Worm (Caenorhabditis elegans): ENCODE data around the gene F25F2.1.
A peak's percentile ranks its signal among the peaks of the same experiment; 100 is the strongest.

F25F2.1 gene

DNA sequence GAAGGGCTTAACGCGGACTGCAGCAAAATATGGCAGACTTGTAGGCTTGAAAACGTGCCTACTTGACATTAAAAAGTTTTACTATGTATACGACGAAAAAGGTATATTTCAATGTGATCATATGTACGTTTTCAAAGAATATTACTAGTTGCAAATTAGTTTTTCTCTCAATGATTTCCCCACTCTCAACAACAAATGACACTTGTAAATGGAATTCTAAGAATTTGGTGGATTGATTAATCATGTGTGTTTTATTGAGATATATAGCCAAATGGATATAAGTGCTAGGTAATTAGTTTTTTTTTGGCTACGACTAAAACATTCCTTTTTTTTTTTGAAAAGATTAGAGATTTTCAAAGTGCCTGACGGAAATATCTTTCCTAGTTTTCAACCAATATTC lies 21.4 kb upstream of the F25F2.1 start:
- no peak for TF ChIP-seq him-1 (tag; optimal IDR thresholded peaks at IDR 0.05)
- TF ChIP-seq dao-5 (tag; optimal IDR thresholded peaks at IDR 0.05) = no peak
- TF ChIP-seq W03F9.2 (tag; optimal IDR thresholded peaks at IDR 0.05) = no peak

DNA sequence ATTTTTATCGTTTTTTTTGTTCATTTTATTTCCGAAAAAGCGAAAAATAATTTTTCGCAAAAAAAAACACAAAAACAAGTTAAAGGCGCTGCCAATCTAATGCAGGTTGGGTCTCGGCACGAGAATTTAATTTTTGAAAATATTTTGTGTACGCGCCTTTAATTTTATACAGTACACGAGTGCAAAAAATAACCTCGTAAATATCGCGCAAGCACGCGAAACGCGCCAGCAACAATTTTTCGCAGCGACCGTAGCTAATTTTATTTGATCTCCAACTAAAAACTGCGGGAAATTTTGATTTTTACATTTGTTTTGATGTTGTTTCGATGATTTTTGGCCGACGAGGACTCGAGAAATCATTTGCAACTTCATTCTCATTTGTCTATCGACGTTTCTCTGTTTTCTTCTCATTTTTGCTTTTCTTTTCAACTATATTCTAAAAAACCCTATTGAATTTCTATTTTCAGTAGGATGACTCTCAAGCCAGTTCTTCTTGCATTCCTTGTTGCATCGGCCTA lies 19.7 kb upstream of the F25F2.1 start, which contains the start of gene cpg-1:
cpg-1 (plus strand) TSS at position 468 of the 518 bp plus-strand sequence.
- TF ChIP-seq dao-5 (tag; optimal IDR thresholded peaks at IDR 0.05) (no peak), W03F9.2 (tag; optimal IDR thresholded peaks at IDR 0.05) (peak; percentile 30)

DNA sequence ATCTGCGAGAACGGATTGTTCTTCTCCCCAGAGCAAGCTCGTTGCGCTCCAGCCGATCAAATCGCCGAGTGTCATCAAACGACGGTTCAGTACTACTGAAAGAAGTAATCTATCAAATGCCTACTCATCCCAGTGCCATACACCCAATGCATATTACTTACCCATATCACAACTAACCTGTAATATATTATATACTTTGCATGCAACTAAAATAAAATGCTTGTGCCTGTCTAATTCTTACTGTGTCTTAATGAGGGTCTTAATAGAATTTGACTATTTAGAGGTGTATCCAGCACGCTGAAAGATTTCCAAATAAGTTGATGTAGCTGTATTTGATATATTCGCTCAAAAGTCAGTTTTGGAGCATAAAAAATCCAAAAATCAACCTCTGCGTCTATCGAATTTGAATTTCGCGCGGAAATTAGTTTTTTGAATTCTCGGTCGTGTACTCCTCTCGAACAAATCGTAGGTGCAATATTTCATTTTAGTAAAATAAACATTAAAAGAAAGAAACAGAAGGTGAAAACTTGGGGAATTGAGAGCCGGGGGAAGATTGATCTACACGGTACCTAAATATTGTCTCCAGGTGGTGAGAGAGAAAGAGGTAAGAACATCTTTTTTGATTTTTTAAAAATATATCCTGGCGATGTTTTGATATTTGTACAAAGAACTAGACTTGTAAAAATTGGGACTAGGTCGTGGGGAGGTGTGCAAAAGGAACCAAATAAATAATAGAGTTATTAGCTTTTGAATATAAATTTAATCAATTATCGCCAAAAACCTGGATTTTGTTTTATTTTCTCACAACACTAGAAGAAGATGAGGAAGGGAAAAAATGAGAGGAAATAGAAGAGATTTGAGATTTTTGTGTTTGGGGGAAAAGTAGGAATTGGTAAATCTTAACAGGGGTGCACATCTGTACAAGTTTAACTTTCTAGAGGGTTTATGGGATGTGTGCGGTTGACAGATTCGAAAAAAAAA lies 17.2 kb upstream of the F25F2.1 start:
- peak; percentile 25 for TF ChIP-seq him-1 (tag; optimal IDR thresholded peaks at IDR 0.05)
- TF ChIP-seq W03F9.2 (tag; optimal IDR thresholded peaks at IDR 0.05) = no peak
- TF ChIP-seq dao-5 (tag; optimal IDR thresholded peaks at IDR 0.05) = no peak

DNA sequence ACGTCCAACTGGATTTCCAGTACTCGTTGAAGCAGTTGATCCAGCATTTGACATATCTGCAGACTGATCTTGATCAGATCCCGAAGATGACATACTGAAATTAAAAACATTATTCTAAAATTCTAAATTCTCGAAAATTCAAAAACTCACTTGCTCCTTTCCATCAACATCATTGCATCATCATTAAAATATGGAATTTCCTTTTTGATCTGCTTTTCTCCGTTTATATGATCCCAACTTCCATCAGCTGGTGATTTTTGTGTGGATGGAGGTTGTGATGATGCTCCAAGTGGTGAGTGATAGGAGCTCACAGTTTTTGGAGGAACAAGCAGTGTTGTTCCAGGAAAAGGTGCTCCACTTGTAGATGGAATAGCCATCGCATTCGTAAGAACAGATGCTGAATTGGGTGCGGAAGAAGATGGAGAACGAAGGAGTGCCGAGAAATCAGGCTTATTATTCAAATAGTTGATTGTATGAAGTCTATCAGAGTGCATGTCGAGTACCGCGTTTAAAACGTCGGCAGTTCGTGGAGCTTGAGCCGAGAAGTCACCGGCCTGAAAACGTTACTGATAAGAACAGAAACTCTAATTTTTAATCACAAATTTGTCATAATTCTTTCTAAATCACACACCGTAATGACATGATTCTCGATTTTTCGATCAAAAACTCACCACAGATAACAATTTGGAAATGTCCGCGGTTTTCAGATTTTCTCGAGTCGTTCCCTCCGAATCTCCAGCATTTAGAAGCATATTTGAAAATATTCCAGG lies 15.5 kb upstream of the F25F2.1 start:
- TF ChIP-seq W03F9.2 (tag; optimal IDR thresholded peaks at IDR 0.05) (no peak), dao-5 (tag; optimal IDR thresholded peaks at IDR 0.05) (no peak), him-1 (tag; optimal IDR thresholded peaks at IDR 0.05) (no peak)

DNA sequence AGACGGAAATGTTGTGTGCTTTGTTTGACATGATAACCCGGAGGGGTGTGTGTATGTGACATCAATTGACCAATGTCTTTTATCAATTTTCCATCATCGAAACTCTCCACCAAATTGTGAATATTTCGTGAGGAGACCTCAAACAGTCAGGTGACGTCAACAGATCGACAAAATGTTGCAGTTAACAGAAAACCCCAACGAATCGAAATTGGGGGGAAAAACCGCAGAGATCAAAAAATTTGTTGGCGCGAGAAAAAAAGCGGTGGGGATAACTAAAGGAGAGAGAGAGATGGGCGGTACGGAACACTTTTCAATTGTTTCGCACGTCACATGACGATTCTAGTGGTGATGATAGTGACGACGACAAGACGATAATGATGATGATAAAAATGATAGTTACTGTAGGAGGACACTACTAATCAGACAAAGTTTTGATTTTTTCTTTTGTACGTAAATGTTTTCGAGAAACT lies 14.1 kb upstream of the F25F2.1 start:
- TF ChIP-seq him-1 (tag; optimal IDR thresholded peaks at IDR 0.05) = no peak
- no peak for TF ChIP-seq dao-5 (tag; optimal IDR thresholded peaks at IDR 0.05)
- TF ChIP-seq W03F9.2 (tag; optimal IDR thresholded peaks at IDR 0.05) = no peak

DNA sequence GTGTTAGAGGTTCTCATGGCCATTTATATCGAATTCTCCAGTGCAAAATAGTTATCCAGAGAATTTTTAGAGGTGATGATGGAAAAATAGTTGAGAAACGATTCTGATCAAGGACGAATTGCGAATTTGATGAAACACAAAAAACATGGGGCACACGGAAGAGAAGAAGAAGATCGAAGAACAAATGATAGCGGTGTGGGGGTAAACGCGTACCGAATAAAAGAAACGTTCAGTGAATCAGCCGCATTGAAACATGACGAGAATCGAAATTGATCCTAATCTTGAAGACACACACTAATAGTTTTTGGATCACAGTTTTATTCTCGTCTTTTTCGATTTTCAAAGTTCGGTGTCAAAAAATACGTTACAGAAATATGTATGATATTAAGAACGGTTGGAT lies 13.4 kb upstream of the F25F2.1 start:
- no peak for TF ChIP-seq dao-5 (tag; optimal IDR thresholded peaks at IDR 0.05)
- no peak for TF ChIP-seq W03F9.2 (tag; optimal IDR thresholded peaks at IDR 0.05)
- TF ChIP-seq him-1 (tag; optimal IDR thresholded peaks at IDR 0.05) = no peak

DNA sequence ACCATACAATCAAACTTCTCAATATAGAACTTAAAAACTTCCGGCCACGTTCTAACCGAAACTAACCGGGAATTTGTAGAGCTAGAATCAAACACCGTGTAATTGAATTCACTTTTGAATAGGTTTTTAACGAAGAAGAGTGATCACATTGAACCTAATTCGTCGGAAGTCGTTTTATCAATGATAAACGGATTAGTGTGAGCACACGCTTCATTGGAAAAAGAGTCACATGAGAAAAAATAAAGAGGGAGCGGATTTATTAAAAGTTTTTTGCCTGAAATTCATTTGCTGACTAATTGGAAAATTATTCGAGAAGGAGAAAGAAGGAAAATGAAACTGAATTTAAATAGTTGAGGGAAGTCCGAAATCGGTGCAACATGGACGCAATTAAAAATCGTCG lies 13.0 kb upstream of the F25F2.1 start:
- TF ChIP-seq W03F9.2 (tag; optimal IDR thresholded peaks at IDR 0.05) (no peak), dao-5 (tag; optimal IDR thresholded peaks at IDR 0.05) (no peak), him-1 (tag; optimal IDR thresholded peaks at IDR 0.05) (no peak)

DNA sequence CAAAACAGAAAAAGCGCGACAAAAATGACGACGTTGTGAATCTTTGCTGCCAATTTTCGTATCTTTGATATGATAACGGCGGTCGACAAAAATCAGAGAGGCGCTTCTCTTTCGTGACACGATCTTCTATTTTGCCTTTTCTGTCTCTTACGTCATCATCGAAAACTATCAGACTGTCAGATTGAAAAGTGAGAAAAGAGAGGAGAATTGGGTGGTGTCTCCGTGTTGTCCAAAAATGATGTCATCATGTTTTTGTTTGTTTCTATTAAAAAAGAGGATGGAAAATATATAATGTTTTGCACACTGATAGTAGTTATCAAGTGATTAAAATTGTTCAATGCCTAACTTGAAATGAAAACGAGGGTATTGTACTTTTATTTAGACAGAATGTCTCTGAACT lies 12.6 kb upstream of the F25F2.1 start:
- TF ChIP-seq W03F9.2 (tag; optimal IDR thresholded peaks at IDR 0.05) (no peak), him-1 (tag; optimal IDR thresholded peaks at IDR 0.05) (no peak), dao-5 (tag; optimal IDR thresholded peaks at IDR 0.05) (no peak)

DNA sequence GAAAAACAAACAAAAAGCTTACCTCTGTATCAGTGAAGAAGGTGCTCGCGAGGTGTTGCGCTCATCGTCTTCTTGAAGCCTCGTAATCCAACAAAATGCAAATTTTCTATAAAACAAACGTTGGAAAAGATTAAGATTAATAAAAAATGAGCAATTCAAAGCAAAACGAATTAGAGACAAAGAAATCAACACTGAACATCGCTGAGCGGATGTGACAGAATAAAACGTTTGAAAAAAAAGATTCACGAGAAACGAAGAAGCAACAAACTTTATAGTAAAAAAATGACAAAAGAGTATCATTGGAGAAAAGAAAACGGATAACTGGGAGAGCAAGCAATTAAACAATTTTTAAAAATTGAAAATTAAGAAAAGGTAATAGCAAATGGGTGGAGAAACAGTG lies 9.7 kb upstream of the F25F2.1 start, which contains the start of the genes C07G2.5 and atf-7:
C07G2.5 (minus strand) TSS at position 101 of the 400 bp plus-strand sequence.
atf-7 (minus strand) TSS at position 108 of the 400 bp plus-strand sequence.
- no peak for TF ChIP-seq W03F9.2 (tag; optimal IDR thresholded peaks at IDR 0.05)
- no peak for TF ChIP-seq dao-5 (tag; optimal IDR thresholded peaks at IDR 0.05)

DNA sequence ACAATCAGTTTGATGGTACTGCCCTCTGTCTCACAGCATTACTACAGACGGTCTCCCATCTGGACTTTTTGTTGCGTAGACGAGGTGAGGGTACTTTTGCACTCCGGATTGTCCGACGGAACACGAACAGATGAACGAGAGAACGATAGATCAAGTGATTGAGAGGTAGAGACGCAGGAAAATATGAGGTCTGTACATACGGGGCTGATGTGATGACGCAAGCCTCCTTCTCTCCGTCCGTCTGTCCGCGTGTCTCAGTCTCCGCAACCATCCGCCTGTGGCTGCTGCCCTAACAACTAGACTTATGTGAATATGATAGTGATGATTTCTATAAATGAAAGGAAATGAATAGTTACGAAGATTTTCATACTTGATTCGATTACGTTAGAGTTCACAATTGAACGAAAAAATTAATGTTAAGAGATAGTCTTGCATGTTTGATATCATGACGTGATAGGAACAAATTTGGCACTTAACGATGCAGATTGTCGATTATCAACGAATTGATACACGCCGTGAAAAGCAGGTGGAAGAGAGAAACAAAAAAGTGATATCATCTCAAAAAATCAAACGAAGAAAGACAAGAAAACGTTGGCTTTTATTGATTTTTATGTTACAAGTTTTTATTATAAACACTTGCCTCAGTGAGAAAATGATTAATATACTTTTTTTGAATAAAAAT lies 6.0 kb upstream of the F25F2.1 start:
- no peak for TF ChIP-seq dao-5 (tag; optimal IDR thresholded peaks at IDR 0.05)

DNA sequence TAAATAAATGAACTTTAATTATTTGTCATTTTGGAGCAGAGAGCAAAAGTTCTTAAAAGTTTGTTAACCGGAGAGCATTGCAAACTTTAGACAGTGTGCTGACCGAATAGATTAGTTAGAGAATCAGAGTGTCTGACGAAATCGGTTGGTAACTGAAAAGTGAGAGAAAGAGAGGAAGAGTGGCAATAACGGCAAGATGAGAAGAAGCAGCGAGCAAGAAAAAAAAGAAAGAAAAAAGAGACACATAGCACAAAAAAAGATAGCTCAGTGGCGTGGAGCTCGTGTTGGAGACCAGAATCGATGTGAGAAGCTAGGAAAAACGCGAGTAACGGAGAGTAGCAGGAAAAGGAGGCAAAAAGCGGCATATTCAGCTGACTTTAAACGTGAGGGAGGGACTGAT lies 4.3 kb upstream of the F25F2.1 start:
- TF ChIP-seq W03F9.2 (tag; optimal IDR thresholded peaks at IDR 0.05) (peak; percentile 34), him-1 (tag; optimal IDR thresholded peaks at IDR 0.05) (peak; percentile 54), dao-5 (tag; optimal IDR thresholded peaks at IDR 0.05) (no peak)

DNA sequence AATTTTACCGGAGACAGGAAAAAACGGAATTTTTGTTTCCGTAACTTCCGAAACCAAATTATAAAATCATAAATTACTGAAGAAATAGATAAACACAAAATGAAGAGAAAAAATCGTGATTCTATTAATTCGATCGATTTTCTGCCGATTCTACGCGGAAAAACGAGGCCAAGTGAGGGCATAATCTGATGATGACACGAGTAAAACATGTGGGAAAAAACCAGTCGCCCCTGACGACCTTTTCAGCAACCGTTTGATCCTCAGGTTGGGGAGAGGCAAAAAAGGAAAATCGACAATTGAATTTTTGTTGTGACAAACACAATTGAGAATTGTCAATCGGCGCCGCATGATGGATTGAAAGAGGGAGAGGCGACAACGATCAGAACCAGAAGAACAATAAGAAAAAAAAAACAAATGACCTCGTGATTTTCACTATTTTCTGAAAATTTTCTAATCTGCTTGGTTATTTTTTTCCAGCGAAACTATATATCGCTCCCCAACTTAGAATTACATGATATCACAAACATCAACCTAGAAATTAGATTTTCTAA lies 3.6 kb upstream of the F25F2.1 start:
- TF ChIP-seq him-1 (tag; optimal IDR thresholded peaks at IDR 0.05) = no peak
- no peak for TF ChIP-seq dao-5 (tag; optimal IDR thresholded peaks at IDR 0.05)
- TF ChIP-seq W03F9.2 (tag; optimal IDR thresholded peaks at IDR 0.05) = no peak

DNA sequence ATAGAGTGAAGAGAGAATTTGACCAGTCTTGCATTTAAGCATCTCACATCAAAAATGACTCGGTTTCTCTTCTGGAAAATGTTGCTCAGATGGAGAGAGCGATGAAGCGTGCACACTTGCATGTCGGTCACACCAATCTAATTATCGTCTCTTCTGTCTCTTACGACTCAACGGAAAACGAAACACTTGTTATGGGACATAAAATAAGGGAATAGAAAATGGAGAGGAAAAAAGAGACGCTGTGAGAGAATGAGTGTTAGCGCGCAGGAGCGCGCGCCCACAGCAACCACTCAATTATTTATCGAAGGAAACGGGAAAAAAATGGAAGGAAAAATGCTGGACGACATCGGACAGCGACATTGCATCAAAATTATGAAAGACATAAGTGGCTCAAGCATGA lies 2.9 kb upstream of the F25F2.1 start:
- no peak for TF ChIP-seq dao-5 (tag; optimal IDR thresholded peaks at IDR 0.05)
- TF ChIP-seq him-1 (tag; optimal IDR thresholded peaks at IDR 0.05) = no peak
- no peak for TF ChIP-seq W03F9.2 (tag; optimal IDR thresholded peaks at IDR 0.05)

Measured in whole organism, L4/young adult.